Fruit fly (Drosophila melanogaster) whole organism, embryonic: ENCODE data around the gene Nadsyn.
A peak's percentile ranks its signal among the peaks of the same experiment; 100 is the strongest.

Experiments
- Abd-B ChIP-seq: fragments of 200-800 bp; sonication (Bioruptor generic); optimal IDR thresholded peaks from 2 replicates; lab custom pipeline; 2018; ENCODE audit warnings: missing biosample characterization, mild to moderate bottlenecking, missing genetic modification characterization, moderate library complexity
- Atf6 ChIP-seq: fragments of 200-800 bp; sonication (Bioruptor generic); IDR thresholded peaks from 2 replicates; pipeline ENCODE4 v1.3.6; 2022; ENCODE audit warnings: missing biosample characterization, missing genetic modification characterization
- Awh ChIP-seq: fragments of 200-800 bp; sonication (Bioruptor generic); IDR thresholded peaks from 2 replicates; pipeline ENCODE4, ENCODE4 v1.3.6; 2022; ENCODE audit warnings: missing biosample characterization, missing genetic modification characterization
- CG10959 ChIP-seq: fragments of 200-800 bp; sonication (Bioruptor generic); IDR thresholded peaks from 2 replicates; pipeline ENCODE4 v1.3.6; 2022; ENCODE audit warnings: missing biosample characterization, missing genetic modification characterization
- CG11247 ChIP-seq: fragments of 200-800 bp; sonication (Bioruptor generic); IDR thresholded peaks from 2 replicates; pipeline ENCODE4 v1.3.6; 2022; ENCODE audit warnings: missing biosample characterization, missing genetic modification characterization
- CG11695 ChIP-seq: fragments of 200-800 bp; sonication (Bioruptor generic); IDR thresholded peaks from 3 replicates; pipeline ENCODE4 v1.3.6; 2022; ENCODE audit warnings: missing biosample characterization, missing genetic modification characterization
- CG12155 ChIP-seq: fragments of 200-800 bp; sonication (Bioruptor generic); optimal IDR thresholded peaks from 3 replicates; lab custom pipeline; 2016; ENCODE audit warnings: missing biosample characterization, missing genetic modification characterization
- CG13287 ChIP-seq: fragments of 200-800 bp; sonication (Bioruptor generic); IDR thresholded peaks from 2 replicates; pipeline ENCODE4 v1.3.6; 2022; ENCODE audit warnings: missing biosample characterization, missing genetic modification characterization; ENCODE audit not compliant: partially characterized antibody
- CG13894 ChIP-seq: fragments of 200-800 bp; sonication (Bioruptor generic); optimal IDR thresholded peaks from 3 replicates; lab custom pipeline; 2018; ENCODE audit warnings: missing biosample characterization, mild to moderate bottlenecking, missing genetic modification characterization, moderate library complexity
- CG17328 ChIP-seq: fragments of 200-800 bp; sonication (Bioruptor generic); IDR thresholded peaks from 2 replicates; pipeline ENCODE4 v1.3.6; 2022; ENCODE audit warnings: missing biosample characterization, missing genetic modification characterization
- CG17359 ChIP-seq: fragments of 200-800 bp; sonication (Bioruptor generic); optimal IDR thresholded peaks from 3 replicates; lab custom pipeline; 2018; ENCODE audit warnings: missing biosample characterization, mild to moderate bottlenecking, missing genetic modification characterization, moderate library complexity
- CG18262 ChIP-seq: fragments of 200-800 bp; optimal IDR thresholded peaks from 3 replicates; lab custom pipeline; 2019; ENCODE audit warnings: missing biosample characterization, mild to moderate bottlenecking, missing genetic modification characterization, moderate library complexity
- CG1832 ChIP-seq: fragments of 200-800 bp; sonication (Bioruptor generic); optimal IDR thresholded peaks from 2 replicates; lab custom pipeline; 2017; ENCODE audit warnings: missing biosample characterization, mild to moderate bottlenecking, missing genetic modification characterization, inconsistent platforms
- CG2875 ChIP-seq: fragments of 200-800 bp; sonication (Bioruptor generic); optimal IDR thresholded peaks from 2 replicates; lab custom pipeline; 2017; ENCODE audit warnings: missing biosample characterization, mild to moderate bottlenecking, missing genetic modification characterization, missing genetic modification reagents
- CG3065 ChIP-seq: fragments of 200-800 bp; sonication (Bioruptor generic); optimal IDR thresholded peaks from 2 replicates; lab custom pipeline; 2016; ENCODE audit warnings: missing biosample characterization, missing genetic modification characterization
- CG32772 ChIP-seq: fragments of 200-800 bp; sonication (Bioruptor generic); IDR thresholded peaks from 2 replicates; pipeline ENCODE4 v1.3.6; 2022; ENCODE audit warnings: missing biosample characterization, missing genetic modification characterization
- CG33557 ChIP-seq: fragments of 200-800 bp; sonication (Bioruptor generic); optimal IDR thresholded peaks from 2 replicates; lab custom pipeline; 2019; ENCODE audit warnings: missing biosample characterization, mild to moderate bottlenecking, missing genetic modification characterization, moderate library complexity
- CG34422 ChIP-seq: fragments of 200-800 bp; sonication (Bioruptor generic); IDR thresholded peaks from 3 replicates; pipeline ENCODE4 v1.3.6; 2022; ENCODE audit warnings: missing biosample characterization, missing genetic modification characterization
- CG4328 ChIP-seq: fragments of 200-800 bp; sonication (Bioruptor generic); optimal IDR thresholded peaks from 3 replicates; lab custom pipeline; 2017; ENCODE audit warnings: missing biosample characterization, missing genetic modification reagents, missing genetic modification characterization
- CG4707 ChIP-seq: fragments of 200-800 bp; sonication (Bioruptor generic); optimal IDR thresholded peaks from 2 replicates; lab custom pipeline; 2018; ENCODE audit warnings: missing biosample characterization, mild to moderate bottlenecking, missing genetic modification characterization, moderate library complexity
- CG4854 ChIP-seq: fragments of 200-800 bp; sonication (Bioruptor generic); optimal IDR thresholded peaks from 2 replicates; lab custom pipeline; 2016; ENCODE audit warnings: missing biosample characterization, missing genetic modification characterization, inconsistent platforms
- CG5953 ChIP-seq: fragments of 200-800 bp; sonication (Bioruptor generic); IDR thresholded peaks from 2 replicates; pipeline ENCODE4 v1.3.6; 2022; ENCODE audit warnings: missing biosample characterization, missing genetic modification characterization
- CG6791 ChIP-seq: fragments of 200-800 bp; sonication (Bioruptor generic); IDR thresholded peaks from 3 replicates; pipeline ENCODE4 v1.3.6; 2022; ENCODE audit warnings: missing biosample characterization, missing genetic modification characterization; ENCODE audit not compliant: partially characterized antibody
- CG8290 ChIP-seq, 3 experiments: fragments of 200-800 bp; sonication (Bioruptor generic); optimal IDR thresholded peaks; 2 replicates each; lab custom pipeline; 2016 to 2019; ENCODE audit warnings: missing biosample characterization in 3 of 3, missing genetic modification characterization in 3 of 3, mild to moderate bottlenecking in 2 of 3, moderate library complexity in 1 of 3
- CG8924 ChIP-seq: fragments of 200-800 bp; optimal IDR thresholded peaks from 3 replicates; lab custom pipeline; 2019; ENCODE audit warnings: missing biosample characterization, mild to moderate bottlenecking, missing genetic modification characterization, moderate library complexity
- CrebB ChIP-seq: fragments of 200-800 bp; sonication (Bioruptor generic); optimal IDR thresholded peaks from 3 replicates; lab custom pipeline; 2018; ENCODE audit warnings: missing biosample characterization, mild to moderate bottlenecking, missing genetic modification characterization
- D19B ChIP-seq: fragments of 200-800 bp; sonication (Bioruptor generic); optimal IDR thresholded peaks from 2 replicates; lab custom pipeline; 2017; ENCODE audit warnings: missing biosample characterization, mild to moderate bottlenecking, missing genetic modification characterization
- Elba2 ChIP-seq: fragments of 200-800 bp; sonication (Bioruptor generic); optimal IDR thresholded peaks from 3 replicates; lab custom pipeline; 2016; ENCODE audit warnings: missing biosample characterization, missing genetic modification characterization
- Ets65A ChIP-seq: fragments of 200-800 bp; sonication (Bioruptor generic); peaks from one replicate; lab custom pipeline; 2016; ENCODE audit warnings: missing biosample characterization, missing genetic modification characterization
- Fer1 ChIP-seq: fragments of 200-800 bp; sonication (Bioruptor generic); optimal IDR thresholded peaks from 2 replicates; lab custom pipeline; 2017; ENCODE audit warnings: missing biosample characterization, mild to moderate bottlenecking, missing genetic modification characterization
- Fer3 ChIP-seq: fragments of 200-800 bp; sonication (Bioruptor generic); optimal IDR thresholded peaks from 2 replicates; lab custom pipeline; 2018; ENCODE audit warnings: missing biosample characterization, mild to moderate bottlenecking, missing genetic modification characterization, moderate library complexity
- Hey ChIP-seq: fragments of 200-800 bp; sonication (Bioruptor generic); optimal IDR thresholded peaks from 3 replicates; lab custom pipeline; 2018; ENCODE audit warnings: missing biosample characterization, mild to moderate bottlenecking, missing genetic modification characterization
- Oaz ChIP-seq: fragments of 200-800 bp; sonication (Bioruptor generic); IDR thresholded peaks from 2 replicates; pipeline ENCODE4 v1.3.6; 2022; ENCODE audit warnings: missing biosample characterization, missing genetic modification characterization
- Sox100B ChIP-seq: fragments of 200-800 bp; sonication (Bioruptor generic); optimal IDR thresholded peaks from 3 replicates; lab custom pipeline; 2018; ENCODE audit warnings: missing biosample characterization, mild to moderate bottlenecking, missing genetic modification characterization
- ara ChIP-seq: fragments of 200-800 bp; sonication (Bioruptor generic); IDR thresholded peaks from 2 replicates; pipeline ENCODE4 v1.3.6; 2022; ENCODE audit warnings: missing biosample characterization, missing genetic modification characterization
- bab2 ChIP-seq: fragments of 200-800 bp; sonication (Bioruptor generic); optimal IDR thresholded peaks from 2 replicates; lab custom pipeline; 2016; ENCODE audit warnings: missing biosample characterization, missing genetic modification characterization
- chif ChIP-seq, 2 experiments: fragments of 200-800 bp; sonication (Bioruptor generic); optimal IDR thresholded peaks; 3 replicates each; lab custom pipeline; 2016; ENCODE audit warnings: missing biosample characterization in 2 of 2, missing genetic modification characterization in 2 of 2
- dmrt99B ChIP-seq: fragments of 200-800 bp; sonication (Bioruptor generic); optimal IDR thresholded peaks from 2 replicates; lab custom pipeline; 2018; ENCODE audit warnings: missing biosample characterization, mild to moderate bottlenecking, missing genetic modification characterization, moderate library complexity
- dysf ChIP-seq: fragments of 200-800 bp; sonication (Bioruptor generic); IDR thresholded peaks from 3 replicates; pipeline ENCODE4 v1.3.6; 2022; ENCODE audit warnings: missing biosample characterization, missing genetic modification characterization
- hkb ChIP-seq, 2 experiments: fragments of 200-800 bp in 1 of 2; fragments of >200 bp in 1 of 2; sonication (Bioruptor generic) in 1 of 2; IDR thresholded peaks in 1 of 2; optimal IDR thresholded peaks in 1 of 2; 2 replicates each; pipeline versions ENCODE4 v1.3.6 to Lab custom; 2017 to 2022; ENCODE audit warnings: missing biosample characterization in 1 of 2, missing genetic modification characterization in 1 of 2
- knrl ChIP-seq: fragments of 200-800 bp; sonication (Bioruptor generic); IDR thresholded peaks from 3 replicates; pipeline ENCODE4 v1.3.6; 2022; ENCODE audit warnings: missing biosample characterization, missing genetic modification characterization; ENCODE audit not compliant: partially characterized antibody
- lab ChIP-seq: fragments of 200-800 bp; sonication (Bioruptor generic); optimal IDR thresholded peaks from 3 replicates; lab custom pipeline; 2017; ENCODE audit warnings: missing biosample characterization, missing genetic modification characterization, mild to moderate bottlenecking, moderate library complexity, missing genetic modification reagents
- sc ChIP-seq, 3 experiments: fragments of >200 bp in 2 of 3; fragments of 200-800 bp in 1 of 3; sonication (Bioruptor generic) in 1 of 3; optimal IDR thresholded peaks; 2 replicates in 2 of 3; 3 replicates in 1 of 3; lab custom pipeline; 2017; ENCODE audit warnings: mild to moderate bottlenecking in 1 of 3, missing biosample characterization in 1 of 3, missing genetic modification characterization in 1 of 3, missing genetic modification reagents in 1 of 3
- sens ChIP-seq: fragments of 200-800 bp; sonication (Bioruptor generic); peaks from one replicate; lab custom pipeline; 2016; ENCODE audit warnings: missing biosample characterization, missing genetic modification characterization
- tio ChIP-seq: fragments of 200-800 bp; sonication (Bioruptor generic); optimal IDR thresholded peaks from 2 replicates; lab custom pipeline; 2017; ENCODE audit warnings: missing biosample characterization, missing genetic modification characterization, inconsistent platforms
- trem ChIP-seq: fragments of 200-800 bp; optimal IDR thresholded peaks from 3 replicates; lab custom pipeline; 2019; ENCODE audit warnings: missing biosample characterization, mild to moderate bottlenecking, missing genetic modification characterization, moderate library complexity
- ttk ChIP-seq: fragments of 200-800 bp; sonication (Bioruptor generic); IDR thresholded peaks from 2 replicates; pipeline ENCODE4 v2.1.2; 2022; ENCODE audit warnings: missing biosample characterization, missing genetic modification characterization

Gene Nadsyn

dm6 chrX:13764397-13765119 lies 46.5 kb upstream of the Nadsyn start:
- no peak for TF ChIP-seq Elba2 (GFP tag; lab: Kevin White, UChicago)
- peak; percentile 56; the same call in 1 of the 3 replicates for TF ChIP-seq CG34422 (GFP tag; lab: Robert Waterston, UW)
- TF ChIP-seq dysf = peak; percentile 61; the same call in 2 of the 3 replicates
- TF ChIP-seq CG32772 (GFP tag; lab: Robert Waterston, UW) = peak; percentile 40
- TF ChIP-seq CG8290 (GFP tag; optimal IDR thresholded peaks at IDR 0.05; lab: Kevin White, UChicago) = no peak
- TF ChIP-seq CG8290 (tag; optimal IDR thresholded peaks at IDR 0.05; lab: Kevin White, UChicago) = peak in 1 of 2 experiments; percentile 30
- TF ChIP-seq CG18262 (tag; lab: Kevin White, UChicago) = peak; percentile 49
- no peak for TF ChIP-seq CG13287 (GFP tag; lab: Robert Waterston, UW)
- peak; percentile 56 for TF ChIP-seq CG8924 (tag; lab: Kevin White, UChicago)
- TF ChIP-seq CG6791 (GFP tag; lab: Robert Waterston, UW) = no peak
- TF ChIP-seq CG4707 = peak; percentile 37
- TF ChIP-seq Hey (tag; lab: Kevin White, UChicago) = no peak
- peak; percentile 2 for TF ChIP-seq CG12155 (GFP tag; lab: Kevin White, UChicago)
- TF ChIP-seq CG2875 = peak; percentile 44
- peak; percentile 76 for TF ChIP-seq CG17359 (tag; lab: Kevin White, UChicago)
- TF ChIP-seq dmrt99B = peak; percentile 70
- TF ChIP-seq Fer1 (GFP tag; lab: Kevin White, UChicago) = peak; percentile 45
- peak; percentile 62 for TF ChIP-seq ara (GFP tag; lab: Robert Waterston, UW)
- peak; percentile 57; the same call in 1 of the 3 replicates for TF ChIP-seq CG11695 (GFP tag; lab: Robert Waterston, UW)
- TF ChIP-seq Ets65A = no peak
- TF ChIP-seq CG1832 (GFP tag; lab: Kevin White, UChicago) = no peak
- peak; percentile 29 for TF ChIP-seq Sox100B (GFP tag; lab: Kevin White, UChicago)
- no peak for TF ChIP-seq CG33557 (GFP tag; lab: Kevin White, UChicago)
- TF ChIP-seq hkb (optimal IDR thresholded peaks at IDR 0.05; lab: Kevin White, UChicago) = no peak
- peak; percentile 73; the same call in 1 of the 2 replicates for TF ChIP-seq hkb (GFP tag; IDR thresholded peaks at IDR 0.05; lab: Robert Waterston, UW)
- TF ChIP-seq chif (GFP tag; optimal IDR thresholded peaks at IDR 0.05; lab: Kevin White, UChicago) = peak in 1 of 2 experiments; percentile 1
- TF ChIP-seq tio (GFP tag; lab: Kevin White, UChicago) = peak; percentile 15
- no peak for TF ChIP-seq CG5953
- no peak for TF ChIP-seq CG3065 (GFP tag; lab: Kevin White, UChicago)
- peak; percentile 34; the same call in 1 of the 2 replicates for TF ChIP-seq Atf6
- TF ChIP-seq D19B = peak; percentile 8
- TF ChIP-seq CrebB (tag; lab: Kevin White, UChicago) = no peak
- peak; percentile 31; the same call in 1 of the 2 replicates for TF ChIP-seq CG10959 (GFP tag; lab: Robert Waterston, UW)
- peak; percentile 57 for TF ChIP-seq ttk
- no peak for TF ChIP-seq CG13894 (tag; lab: Kevin White, UChicago)
- TF ChIP-seq CG11247 (GFP tag; lab: Robert Waterston, UW) = peak; percentile 19; the same call in 1 of the 2 replicates
- TF ChIP-seq CG4854 = no peak
- no peak for TF ChIP-seq CG4328 (GFP tag; lab: Kevin White, UChicago)
- TF ChIP-seq knrl (GFP tag; lab: Robert Waterston, UW) = no peak
- peak; percentile 81 for TF ChIP-seq sens (GFP tag; lab: Kevin White, UChicago)
- peak; percentile 60 for TF ChIP-seq Abd-B (GFP tag; lab: Kevin White, UChicago)
- TF ChIP-seq Oaz = peak; percentile 46; the same call in 1 of the 2 replicates
- TF ChIP-seq lab (GFP tag; lab: Kevin White, UChicago) = peak; percentile 55
- TF ChIP-seq bab2 (GFP tag; lab: Kevin White, UChicago) = no peak
- TF ChIP-seq sc (optimal IDR thresholded peaks at IDR 0.05; lab: Kevin White, UChicago) = no peak
- TF ChIP-seq sc (GFP tag; optimal IDR thresholded peaks at IDR 0.05; lab: Kevin White, UChicago) = peak; percentile 19
- TF ChIP-seq CG17328 (GFP tag; lab: Robert Waterston, UW) = peak; percentile 61
- TF ChIP-seq Fer3 = peak; percentile 36
- TF ChIP-seq Awh (GFP tag; lab: Robert Waterston, UW) = peak; percentile 28; the same call in 1 of the 2 replicates
- peak; percentile 13 for TF ChIP-seq trem (tag; lab: Kevin White, UChicago)
